Worm (Caenorhabditis elegans): ENCODE results near the gene obr-3.

ce11 chrX:13755469-13755868 is 54.2 kb downstream of the obr-3 start, which contains the start of gene aakb-1:
- TF ChIP-seq nhr-28 (tag; optimal IDR thresholded peaks at IDR 0.05) = no peak
- TF ChIP-seq fos-1 (tag; optimal IDR thresholded peaks at IDR 0.05) = no peak
- TF ChIP-seq nhr-77 (tag; optimal IDR thresholded peaks at IDR 0.05) = no peak
